Fruit fly (Drosophila melanogaster) whole organism, adult: ENCODE data around the gene CG7409.

Source experiments
- CG12768 ChIP-seq: fragments of 200-800 bp; sonication (Bioruptor generic); optimal IDR thresholded peaks from 2 replicates; lab custom pipeline; 2017; ENCODE audit warnings: missing biosample characterization, missing genetic modification characterization, mild to moderate bottlenecking, moderate library complexity, missing genetic modification reagents
- CG1620 ChIP-seq: fragments of 200-800 bp; sonication (Bioruptor generic); optimal IDR thresholded peaks from 2 replicates; lab custom pipeline; 2016; ENCODE audit warnings: missing biosample characterization, missing genetic modification characterization
- CG33017 ChIP-seq: fragments of 200-800 bp; sonication (Bioruptor generic); optimal IDR thresholded peaks from 2 replicates; lab custom pipeline; 2018; ENCODE audit warnings: missing biosample characterization, mild to moderate bottlenecking, missing genetic modification characterization, moderate library complexity
- CG7101 ChIP-seq: fragments of 200-800 bp; sonication (Bioruptor generic); optimal IDR thresholded peaks from 2 replicates; lab custom pipeline; 2018; ENCODE audit warnings: missing biosample characterization, mild to moderate bottlenecking, missing genetic modification characterization, moderate library complexity
- Crg-1 ChIP-seq: fragments of 200-800 bp; sonication (Bioruptor generic); optimal IDR thresholded peaks from 2 replicates; lab custom pipeline; 2016; ENCODE audit warnings: missing biosample characterization, missing genetic modification characterization
- Hr96 ChIP-seq: fragments of 200-800 bp; sonication (Bioruptor generic); optimal IDR thresholded peaks from 2 replicates; lab custom pipeline; 2016; ENCODE audit warnings: missing biosample characterization, missing genetic modification characterization
- cic ChIP-seq: fragments of 200-800 bp; sonication (Bioruptor generic); optimal IDR thresholded peaks from 2 replicates; lab custom pipeline; 2017; ENCODE audit warnings: missing biosample characterization, mild to moderate bottlenecking, missing genetic modification characterization, moderate library complexity
- cnc ChIP-seq, 2 experiments: fragments of >200 bp; optimal IDR thresholded peaks; 2 replicates each; lab custom pipeline; 2017
- kay ChIP-seq: fragments of 200-800 bp; sonication (Bioruptor generic); peaks from one replicate; lab custom pipeline; 2016; ENCODE audit warnings: missing biosample characterization, missing genetic modification characterization, borderline replicate concordance
- pad ChIP-seq: fragments of 200-800 bp; sonication (Bioruptor generic); optimal IDR thresholded peaks from 3 replicates; lab custom pipeline; 2017; ENCODE audit warnings: missing biosample characterization, missing genetic modification characterization, mild to moderate bottlenecking, moderate library complexity, missing genetic modification reagents

dm6 chr3L:7790224-7790623 lies 36.0 kb downstream of the CG7409 start:
- TF ChIP-seq Hr96 (GFP tag; lab: Kevin White, UChicago) (no peak), CG12768 (GFP tag; lab: Kevin White, UChicago) (peak; percentile 82), cnc (optimal IDR thresholded peaks at IDR 0.05; lab: Kevin White, UChicago) (no peak), cic (GFP tag; lab: Kevin White, UChicago) (peak; percentile 77), CG1620 (GFP tag; lab: Kevin White, UChicago) (no peak), CG33017 (no peak), kay (GFP tag; lab: Kevin White, UChicago) (no peak), pad (GFP tag; lab: Kevin White, UChicago) (peak; percentile 27), Crg-1 (GFP tag; lab: Kevin White, UChicago) (no peak), CG7101 (tag; lab: Kevin White, UChicago) (peak; percentile 9)
